Fruit fly (Drosophila melanogaster): ENCODE data around the gene CG43231.

Gene CG43231

DNA sequence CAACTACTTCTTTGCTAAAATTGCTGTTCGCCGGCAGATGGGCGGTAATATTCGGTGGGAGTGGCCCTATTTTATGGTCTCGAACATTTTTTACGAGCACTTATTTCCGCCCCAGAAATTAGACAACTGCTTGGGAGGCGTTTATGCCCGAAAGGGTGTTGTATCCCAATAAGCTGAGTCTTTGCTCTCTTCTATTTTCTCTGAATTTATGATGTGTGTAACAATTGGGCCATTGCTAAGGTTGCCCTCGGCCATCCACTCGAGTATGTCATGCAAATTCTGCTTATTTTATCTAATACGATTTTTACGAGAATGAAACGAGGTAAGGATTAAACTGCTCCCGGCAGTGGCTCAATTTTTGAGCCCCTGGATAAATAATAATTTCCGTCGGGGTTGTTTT is at the start of gene CG43231:
Gene CG43231, plus strand, starts transcription at position 301 of the 400 bp plus-strand sequence.
- TF ChIP-seq CG1620 (GFP tag; optimal IDR thresholded peaks at IDR 0.05) (no peak), toe (GFP tag; optimal IDR thresholded peaks at IDR 0.05) (no peak), pad (GFP tag; optimal IDR thresholded peaks at IDR 0.05) (no peak), CG12768 (GFP tag; optimal IDR thresholded peaks at IDR 0.05) (no peak), ovo (GFP tag; optimal IDR thresholded peaks at IDR 0.05) (no peak), Hr96 (GFP tag; optimal IDR thresholded peaks at IDR 0.05) (no peak), CG7101 (tag; optimal IDR thresholded peaks at IDR 0.05) (no peak), Crg-1 (GFP tag; optimal IDR thresholded peaks at IDR 0.05) (no peak), Mnt (GFP tag; optimal IDR thresholded peaks at IDR 0.05) (no peak)

DNA sequence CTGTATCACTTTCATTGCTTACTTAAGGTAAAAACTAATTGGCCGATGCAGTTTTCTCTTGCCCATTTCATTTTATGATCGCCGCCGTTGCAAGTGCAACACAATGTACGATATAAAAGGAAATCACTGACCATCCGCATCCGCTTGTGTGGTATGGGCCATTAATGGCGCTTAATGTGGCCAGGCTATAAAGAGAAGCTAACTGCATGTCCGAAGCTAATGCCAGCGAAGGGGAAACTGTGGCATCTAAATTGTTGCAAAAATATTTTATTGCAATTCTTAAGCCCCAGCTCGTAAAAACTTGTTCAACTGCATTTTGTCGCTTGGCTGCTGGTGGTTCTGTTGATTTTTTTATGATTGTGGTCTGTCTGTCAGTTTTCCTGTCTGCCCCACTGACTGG is 33.3 kb upstream of the CG43231 start:
- TF ChIP-seq ovo (GFP tag; optimal IDR thresholded peaks at IDR 0.05) (no peak), bab1 (GFP tag; optimal IDR thresholded peaks at IDR 0.05) (no peak), Clk (GFP tag; optimal IDR thresholded peaks at IDR 0.05) (no peak), Crg-1 (GFP tag; optimal IDR thresholded peaks at IDR 0.05) (no peak)

- no peak for TF ChIP-seq CG7101 (tag; optimal IDR thresholded peaks at IDR 0.05)
- no peak for TF ChIP-seq cic (GFP tag; optimal IDR thresholded peaks at IDR 0.05)
These were observed 11.2 kb downstream of the CG43231 start for dm6 chr2L:17715564-17716240.

DNA sequence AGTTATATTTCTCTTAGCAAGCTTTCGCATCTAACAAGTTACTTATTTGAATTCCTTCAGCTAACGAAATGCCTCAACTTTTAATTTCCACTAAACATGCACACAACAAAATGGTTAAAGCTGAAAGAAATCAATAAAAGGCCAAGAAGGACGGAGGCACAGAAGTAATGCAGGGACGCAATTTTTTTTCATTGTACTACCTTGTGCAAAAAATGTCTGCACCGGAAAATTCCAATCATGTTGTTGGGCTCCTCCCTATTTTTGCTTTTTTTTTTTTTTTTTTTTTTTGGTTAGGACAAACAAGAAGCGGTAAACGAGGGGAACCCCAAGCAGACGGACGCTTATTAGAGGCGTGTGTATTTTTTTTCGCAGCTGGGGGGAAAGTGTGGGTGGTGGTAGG is 17.0 kb downstream of the CG43231 start:
- TF ChIP-seq Hr96 (GFP tag; optimal IDR thresholded peaks at IDR 0.05) (no peak), ovo (GFP tag; optimal IDR thresholded peaks at IDR 0.05) (no peak), CG11617 (GFP tag; optimal IDR thresholded peaks at IDR 0.05) (no peak), CG5204 (GFP tag; optimal IDR thresholded peaks at IDR 0.05) (no peak)

DNA sequence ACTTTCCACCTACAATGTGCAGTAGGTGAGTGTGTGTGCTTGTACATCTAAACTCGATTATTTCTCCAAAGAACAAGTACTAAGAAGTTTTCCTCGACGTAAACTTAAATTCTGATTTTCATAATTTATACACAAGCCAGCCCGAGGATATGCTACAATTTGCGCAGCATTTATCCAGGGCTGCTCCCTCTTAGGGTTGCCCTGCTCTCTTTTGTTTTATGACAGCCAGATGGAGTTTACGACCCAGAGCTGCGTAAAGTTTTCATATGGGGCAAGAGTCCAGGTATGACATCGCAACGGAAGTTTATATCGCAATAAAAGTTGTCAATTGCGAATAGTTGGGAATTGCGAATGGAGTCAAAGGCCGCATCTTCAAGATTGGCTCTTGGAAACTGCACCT is 30.1 kb downstream of the CG43231 start:
- TF ChIP-seq CG14711 (tag; optimal IDR thresholded peaks at IDR 0.05), result peak; percentile 36
- TF ChIP-seq CG5204 (GFP tag; optimal IDR thresholded peaks at IDR 0.05), result no peak

dm6 chr2L:17735547-17735958 is 31.1 kb downstream of the CG43231 start:
- TF ChIP-seq CG11617 (GFP tag; optimal IDR thresholded peaks at IDR 0.05), result no peak
- TF ChIP-seq pad (GFP tag; optimal IDR thresholded peaks at IDR 0.05), result peak; percentile 74

- TF ChIP-seq CG5204 (GFP tag; optimal IDR thresholded peaks at IDR 0.05), result no peak
- TF ChIP-seq Mnt (GFP tag; optimal IDR thresholded peaks at IDR 0.05), result no peak
- no peak for TF ChIP-seq toe (GFP tag; optimal IDR thresholded peaks at IDR 0.05)
- no peak for TF ChIP-seq CG1620 (GFP tag; optimal IDR thresholded peaks at IDR 0.05)
- no peak for TF ChIP-seq Crg-1 (GFP tag; optimal IDR thresholded peaks at IDR 0.05)
- TF ChIP-seq cnc (optimal IDR thresholded peaks at IDR 0.05), result no peak
- no peak for TF ChIP-seq Hr96 (GFP tag; optimal IDR thresholded peaks at IDR 0.05)
- no peak for TF ChIP-seq CG7101 (tag; optimal IDR thresholded peaks at IDR 0.05)
- TF ChIP-seq ovo (GFP tag; optimal IDR thresholded peaks at IDR 0.05), result no peak
- no peak for TF ChIP-seq CG33017 (tag; optimal IDR thresholded peaks at IDR 0.05)
- TF ChIP-seq pad (GFP tag; optimal IDR thresholded peaks at IDR 0.05), result no peak
- TF ChIP-seq cic (GFP tag; optimal IDR thresholded peaks at IDR 0.05), result no peak
- no peak for TF ChIP-seq Clk (GFP tag; optimal IDR thresholded peaks at IDR 0.05)
- no peak for TF ChIP-seq kay (GFP tag; ENCODE audit: borderline replicate concordance)
- TF ChIP-seq bab1 (GFP tag; optimal IDR thresholded peaks at IDR 0.05), result no peak
- TF ChIP-seq CG14711 (tag; optimal IDR thresholded peaks at IDR 0.05), result no peak
- TF ChIP-seq CG7045 (GFP tag; optimal IDR thresholded peaks at IDR 0.05), result no peak
- TF ChIP-seq CG11617 (GFP tag; optimal IDR thresholded peaks at IDR 0.05), result no peak
These were observed 34.9 kb downstream of the CG43231 start for dm6 chr2L:17739428-17739827.

dm6 chr2L:17740417-17740924 is 36.0 kb downstream of the CG43231 start:
- TF ChIP-seq CG14711 (tag; optimal IDR thresholded peaks at IDR 0.05) (no peak), Hr96 (GFP tag; optimal IDR thresholded peaks at IDR 0.05) (no peak), CG12768 (GFP tag; optimal IDR thresholded peaks at IDR 0.05) (no peak), Crg-1 (GFP tag; optimal IDR thresholded peaks at IDR 0.05) (no peak), CG11617 (GFP tag; optimal IDR thresholded peaks at IDR 0.05) (no peak), Mnt (GFP tag; optimal IDR thresholded peaks at IDR 0.05) (no peak), tj (GFP tag; optimal IDR thresholded peaks at IDR 0.05) (no peak), bab1 (GFP tag; optimal IDR thresholded peaks at IDR 0.05) (no peak), CG33017 (tag; optimal IDR thresholded peaks at IDR 0.05) (no peak), toe (GFP tag; optimal IDR thresholded peaks at IDR 0.05) (no peak), CG7101 (tag; optimal IDR thresholded peaks at IDR 0.05) (no peak), cic (GFP tag; optimal IDR thresholded peaks at IDR 0.05) (no peak), CG1620 (GFP tag; optimal IDR thresholded peaks at IDR 0.05) (no peak), CG7045 (GFP tag; optimal IDR thresholded peaks at IDR 0.05) (no peak)
